Fruit fly (Drosophila melanogaster): ENCODE results near the gene Vha100-1.

Gene Vha100-1

dm6 chr3R:29124128-29124527, 6.9 kb upstream of the Vha100-1 start (continued):
- peak; percentile 34 for TF ChIP-seq gcm (GFP tag; optimal IDR thresholded peaks at IDR 0.05)
- TF ChIP-seq CG14441 (GFP tag; IDR thresholded peaks at IDR 0.05) = peak; percentile 78
- TF ChIP-seq bigmax (GFP tag; optimal IDR thresholded peaks at IDR 0.05) = no peak
- TF ChIP-seq E2f1 (GFP tag; IDR thresholded peaks at IDR 0.05) = peak; percentile 68
- TF ChIP-seq CG17829 (tag; optimal IDR thresholded peaks at IDR 0.05) = peak; percentile 56
- TF ChIP-seq pum (GFP tag; optimal IDR thresholded peaks at IDR 0.05) = peak; percentile 62
- peak; percentile 52; the same call in 1 of the 2 replicates for TF ChIP-seq Taf1 (GFP tag; IDR thresholded peaks at IDR 0.05)
- peak; percentile 30 for TF ChIP-seq Fer1 (GFP tag; optimal IDR thresholded peaks at IDR 0.05)
- peak; percentile 73 for TF ChIP-seq tgo (GFP tag; IDR thresholded peaks at IDR 0.05)
- peak; percentile 10 for TF ChIP-seq CG10274 (GFP tag; optimal IDR thresholded peaks at IDR 0.05)
- peak; percentile 19 for TF ChIP-seq CG15601 (tag; optimal IDR thresholded peaks at IDR 0.05)
- 0 out of 2 replicates have a peak, but pooled peaks have one; percentile 16 for TF ChIP-seq CG43689 (GFP tag; IDR thresholded peaks at IDR 0.05)
- TF ChIP-seq Eip74EF (GFP tag; optimal IDR thresholded peaks at IDR 0.05) = no peak
- TF ChIP-seq CG7963 (GFP tag; IDR thresholded peaks at IDR 0.05; ENCODE audit: partially characterized antibody) = no peak
- peak; percentile 38 for TF ChIP-seq CG6813 (GFP tag; optimal IDR thresholded peaks at IDR 0.05)
- TF ChIP-seq cas (GFP tag; IDR thresholded peaks at IDR 0.05) = no peak
- peak; percentile 54 for TF ChIP-seq wek (GFP tag; optimal IDR thresholded peaks at IDR 0.05)
- TF ChIP-seq CG11398 (GFP tag; optimal IDR thresholded peaks at IDR 0.05) = peak; percentile 34
- TF ChIP-seq grau (tag; optimal IDR thresholded peaks at IDR 0.05) = peak; percentile 96
- no peak for TF ChIP-seq CG4617 (GFP tag; optimal IDR thresholded peaks at IDR 0.05; ENCODE audit: borderline replicate concordance)
- TF ChIP-seq sens (GFP tag) = peak; percentile 92
- peak; percentile 7 for TF ChIP-seq CG6254 (GFP tag; optimal IDR thresholded peaks at IDR 0.05)
- TF ChIP-seq tio (GFP tag; optimal IDR thresholded peaks at IDR 0.05) = no peak
- TF ChIP-seq Lpt (GFP tag; optimal IDR thresholded peaks at IDR 0.05) = no peak
- peak; percentile 64 for TF ChIP-seq CoRest (tag; optimal IDR thresholded peaks at IDR 0.05)
- peak; percentile 50 for TF ChIP-seq B-H1 (GFP tag; IDR thresholded peaks at IDR 0.05)
- TF ChIP-seq dan (GFP tag; IDR thresholded peaks at IDR 0.05) = peak; percentile 66
- peak; percentile 65 for TF ChIP-seq CG4424 (GFP tag; optimal IDR thresholded peaks at IDR 0.05)
- TF ChIP-seq Chrac-16 (GFP tag; optimal IDR thresholded peaks at IDR 0.05) = peak; percentile 50
- peak; percentile 70 for TF ChIP-seq CG15269 (tag; optimal IDR thresholded peaks at IDR 0.05)
- TF ChIP-seq insv (GFP tag; optimal IDR thresholded peaks at IDR 0.05) = no peak
- peak; percentile 61; the same call in 1 of the 3 replicates for TF ChIP-seq otp (GFP tag; IDR thresholded peaks at IDR 0.05)
- no peak for TF ChIP-seq CG12299 (tag; optimal IDR thresholded peaks at IDR 0.05)
- peak; percentile 79 for TF ChIP-seq Gug (GFP tag; IDR thresholded peaks at IDR 0.05)
- peak; percentile 4 for TF ChIP-seq mirr (GFP tag; optimal IDR thresholded peaks at IDR 0.05)
- TF ChIP-seq sc (optimal IDR thresholded peaks at IDR 0.05) = no peak
- peak; percentile 28 for TF ChIP-seq sc (GFP tag; optimal IDR thresholded peaks at IDR 0.05)
- peak; percentile 41; the same call in 1 of the 2 replicates for TF ChIP-seq CG5953 (GFP tag; IDR thresholded peaks at IDR 0.05)
- peak; percentile 69 for TF ChIP-seq ind (GFP tag; optimal IDR thresholded peaks at IDR 0.05)
- peak; percentile 87 for TF ChIP-seq sd (tag; optimal IDR thresholded peaks at IDR 0.05)
- peak; percentile 17 for TF ChIP-seq btn (GFP tag; optimal IDR thresholded peaks at IDR 0.05)
- peak; percentile 70 for TF ChIP-seq Sox102F (GFP tag; optimal IDR thresholded peaks at IDR 0.05)
- peak; percentile 74 for TF ChIP-seq lmd (GFP tag; IDR thresholded peaks at IDR 0.05)
- TF ChIP-seq Dref (GFP tag; IDR thresholded peaks at IDR 0.05) = no peak
- TF ChIP-seq sens-2 (GFP tag; IDR thresholded peaks at IDR 0.05) = peak; percentile 47; the same call in 1 of the 2 replicates
- TF ChIP-seq cato (GFP tag; optimal IDR thresholded peaks at IDR 0.05; ENCODE audit: borderline replicate concordance) = peak; percentile 42
- TF ChIP-seq Dad (GFP tag; optimal IDR thresholded peaks at IDR 0.05) = peak; percentile 18
- TF ChIP-seq CG2116 (GFP tag; optimal IDR thresholded peaks at IDR 0.05) = no peak
- TF ChIP-seq HLHmδ (GFP tag; optimal IDR thresholded peaks at IDR 0.05) = no peak
- TF ChIP-seq onecut (GFP tag; IDR thresholded peaks at IDR 0.05) = peak; percentile 59
- peak; percentile 84 for TF ChIP-seq Rfx (GFP tag; IDR thresholded peaks at IDR 0.05)
